Fruit fly (Drosophila melanogaster) whole organism, adult: ENCODE results near the gene PIG-L.
A peak's percentile ranks its signal among the peaks of the same experiment; 100 is the strongest.

Experiments
- CG11617 ChIP-seq: fragments of 200-800 bp; sonication (Bioruptor generic); optimal IDR thresholded peaks from 2 replicates; lab custom pipeline; 2017; ENCODE audit warnings: mild to moderate bottlenecking, missing biosample characterization, missing genetic modification reagents, missing genetic modification characterization
- CG14711 ChIP-seq: fragments of 200-800 bp; sonication (Bioruptor generic); optimal IDR thresholded peaks from 2 replicates; lab custom pipeline; 2018; ENCODE audit warnings: missing biosample characterization, mild to moderate bottlenecking, missing genetic modification characterization, moderate library complexity
- CG5204 ChIP-seq: fragments of 200-800 bp; sonication (Bioruptor generic); optimal IDR thresholded peaks from 2 replicates; lab custom pipeline; 2016; ENCODE audit warnings: missing biosample characterization, missing genetic modification characterization
- Clk ChIP-seq: fragments of 200-800 bp; sonication (Bioruptor generic); optimal IDR thresholded peaks from 2 replicates; lab custom pipeline; 2017; ENCODE audit warnings: missing biosample characterization, missing genetic modification characterization
- Crg-1 ChIP-seq: fragments of 200-800 bp; sonication (Bioruptor generic); optimal IDR thresholded peaks from 2 replicates; lab custom pipeline; 2016; ENCODE audit warnings: missing biosample characterization, missing genetic modification characterization
- Mnt ChIP-seq: fragments of 200-800 bp; sonication (Bioruptor generic); optimal IDR thresholded peaks from 2 replicates; lab custom pipeline; 2016; ENCODE audit warnings: missing biosample characterization, mild to moderate bottlenecking, missing genetic modification characterization
- bab1 ChIP-seq: fragments of 200-800 bp; sonication (Bioruptor generic); optimal IDR thresholded peaks from 3 replicates; lab custom pipeline; 2019; ENCODE audit warnings: missing biosample characterization, mild to moderate bottlenecking, missing genetic modification characterization, moderate library complexity
- cnc ChIP-seq, 2 experiments: fragments of >200 bp; optimal IDR thresholded peaks; 2 replicates each; lab custom pipeline; 2017
- kay ChIP-seq: fragments of 200-800 bp; sonication (Bioruptor generic); peaks from one replicate; lab custom pipeline; 2016; ENCODE audit warnings: missing biosample characterization, missing genetic modification characterization, borderline replicate concordance
- ovo ChIP-seq: fragments of 200-800 bp; sonication (Bioruptor generic); optimal IDR thresholded peaks from 2 replicates; lab custom pipeline; 2016; ENCODE audit warnings: missing biosample characterization, missing genetic modification characterization
- pad ChIP-seq: fragments of 200-800 bp; sonication (Bioruptor generic); optimal IDR thresholded peaks from 3 replicates; lab custom pipeline; 2017; ENCODE audit warnings: missing biosample characterization, missing genetic modification characterization, mild to moderate bottlenecking, moderate library complexity, missing genetic modification reagents
- tj ChIP-seq: fragments of 200-800 bp; sonication (Bioruptor generic); optimal IDR thresholded peaks from 3 replicates; lab custom pipeline; 2017; ENCODE audit warnings: missing biosample characterization, mild to moderate bottlenecking, missing genetic modification characterization, moderate library complexity
- toe ChIP-seq: fragments of 200-800 bp; sonication (Bioruptor generic); optimal IDR thresholded peaks from 2 replicates; lab custom pipeline; 2016; ENCODE audit warnings: missing biosample characterization, missing genetic modification characterization

dm6 chr3R:20007399-20008285 is 13.5 kb downstream of the PIG-L start:
- TF ChIP-seq CG14711 (tag; lab: Kevin White, UChicago) (no peak), Clk (GFP tag; lab: Kevin White, UChicago) (no peak), Crg-1 (GFP tag; lab: Kevin White, UChicago) (no peak), kay (GFP tag; lab: Kevin White, UChicago) (peak; percentile 20), CG11617 (no peak), bab1 (GFP tag; lab: Kevin White, UChicago) (no peak), tj (peak; percentile 35), Mnt (GFP tag; lab: Kevin White, UChicago) (no peak), pad (GFP tag; lab: Kevin White, UChicago) (peak; percentile 57), ovo (no peak), cnc (optimal IDR thresholded peaks at IDR 0.05; lab: Kevin White, UChicago) (no peak), CG5204 (GFP tag; lab: Kevin White, UChicago) (no peak), toe (GFP tag; lab: Kevin White, UChicago) (no peak)
